Worm (Caenorhabditis elegans): ENCODE results near the gene irld-21.

irld-21 gene

ce11 chrIV:10078003-10078402 is 44.1 kb downstream of the irld-21 start:
- no peak for TF ChIP-seq mep-1 (tag; optimal IDR thresholded peaks at IDR 0.05)
- TF ChIP-seq zag-1 (tag; optimal IDR thresholded peaks at IDR 0.05): no peak

- TF ChIP-seq nhr-76 (tag; optimal IDR thresholded peaks at IDR 0.05): no peak
- no peak for TF ChIP-seq unc-130 (tag; optimal IDR thresholded peaks at IDR 0.05)
- no peak for TF ChIP-seq snpc-4 (tag; optimal IDR thresholded peaks at IDR 0.05)
- no peak for TF ChIP-seq efl-1 (optimal IDR thresholded peaks at IDR 0.05)
- TF ChIP-seq efl-1 (GFP tag; optimal IDR thresholded peaks at IDR 0.05 in 1 of 2): peak in 1 of 2 experiments; percentile 40
- TF ChIP-seq egl-13 (tag; optimal IDR thresholded peaks at IDR 0.05): no peak
- TF ChIP-seq ceh-63 (GFP tag; optimal IDR thresholded peaks at IDR 0.05): no peak
These were observed 46.2 kb downstream of the irld-21 start, which contains the start of gene W01B6.5 for ce11 chrIV:10075899-10076298. TSS of gene W01B6.5 (plus strand) at chrIV:10076199.

DNA sequence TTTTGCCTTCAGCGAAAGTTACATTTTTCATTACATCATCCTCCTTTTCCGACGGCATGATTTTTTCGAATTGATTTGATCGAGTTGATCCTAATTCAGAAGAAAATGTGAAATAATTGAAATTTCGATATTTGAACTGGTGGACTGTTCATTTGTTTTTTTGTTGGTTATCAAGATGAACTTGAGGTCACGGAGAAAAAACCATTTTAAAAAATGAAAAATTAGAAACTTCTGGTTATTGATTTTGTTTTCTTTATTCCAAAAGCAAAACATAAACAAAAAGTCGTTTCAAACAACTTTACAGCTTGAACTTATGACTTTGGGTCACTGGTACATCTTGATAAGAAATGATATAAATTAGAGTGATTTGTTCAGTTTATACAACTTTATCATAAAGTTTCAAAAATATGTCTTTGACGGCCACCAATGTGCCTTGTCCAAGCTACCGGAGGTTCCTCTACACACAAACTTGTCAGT is 47.0 kb downstream of the irld-21 start, which contains the start of the genes ttbk-4 and W01B6.4:
TSS of gene ttbk-4 (minus strand) at position 101 of the 477 bp plus-strand sequence.
TSS of gene W01B6.4 (plus strand) at position 427 of the 477 bp plus-strand sequence.
- no peak for TF ChIP-seq hlh-4 (tag; optimal IDR thresholded peaks at IDR 0.05)
- TF ChIP-seq nhr-11 (tag; optimal IDR thresholded peaks at IDR 0.05): no peak
- TF ChIP-seq elt-2 (tag; optimal IDR thresholded peaks at IDR 0.05): no peak
- TF ChIP-seq F16B12.6 (tag; optimal IDR thresholded peaks at IDR 0.05): no peak
- no peak for TF ChIP-seq nhr-76 (tag; optimal IDR thresholded peaks at IDR 0.05)
- TF ChIP-seq fkh-8 (tag; optimal IDR thresholded peaks at IDR 0.05): no peak
- no peak for TF ChIP-seq ces-1 (GFP tag; optimal IDR thresholded peaks at IDR 0.05)
- TF ChIP-seq C34B4.2 (tag; optimal IDR thresholded peaks at IDR 0.05): no peak
- TF ChIP-seq nhr-90 (tag; optimal IDR thresholded peaks at IDR 0.05; ENCODE audit: poor library complexity): no peak
- no peak for TF ChIP-seq C16A3.4 (tag; optimal IDR thresholded peaks at IDR 0.05)
- TF ChIP-seq zag-1 (tag; optimal IDR thresholded peaks at IDR 0.05): no peak
- no peak for TF ChIP-seq grh-1 (GFP tag; IDR thresholded peaks at IDR 0.05)
- no peak for TF ChIP-seq nhr-20 (tag; optimal IDR thresholded peaks at IDR 0.05)
- TF ChIP-seq lsy-2 (tag; optimal IDR thresholded peaks at IDR 0.05): no peak
- TF ChIP-seq vab-15 (tag; optimal IDR thresholded peaks at IDR 0.05): no peak
- TF ChIP-seq nhr-47 (tag; optimal IDR thresholded peaks at IDR 0.05): no peak

ce11 chrIV:10072527-10072926 is 49.6 kb downstream of the irld-21 start, which contains the start of gene W01B6.3:
TSS of gene W01B6.3 (minus strand) at chrIV:10072627.
- TF ChIP-seq nhr-11 (tag; optimal IDR thresholded peaks at IDR 0.05) (no peak), pqm-1 (tag; optimal IDR thresholded peaks at IDR 0.05) (no peak)

All from whole organism, L1 larva.